Fruit fly (Drosophila melanogaster) S2 (cell line): ENCODE data around the gene CG6980.

Experiments
- CG8478 ChIP-seq: fragments of >200 bp; optimal IDR thresholded peaks from 2 replicates; lab custom pipeline; 2018
- CTCF ChIP-seq, 2 experiments: fragments of >200 bp; optimal IDR thresholded peaks; 2 replicates each; lab custom pipeline; 2018

- TF ChIP-seq CG8478 (lab: Kevin White, UChicago), result no peak
- no peak for TF ChIP-seq CTCF (optimal IDR thresholded peaks at IDR 0.05; lab: Kevin White, UChicago)
These were observed 15.6 kb downstream of the CG6980 start for dm6 chr3R:24823061-24823460.
